Worm (Caenorhabditis elegans) whole organism, mixed stage, embryonic: ENCODE results near the gene Y47D7A.3.

Experiments used
- M03D4.4 ChIP-seq: sonication (generic microtip); optimal IDR thresholded peaks from 2 replicates; lab custom pipeline; 2017; ENCODE audit warnings: mild to moderate bottlenecking, missing genetic modification characterization, missing compliant biosample characterization
- bed-3 ChIP-seq: fragments of 200-800 bp; sonication (Bioruptor generic); optimal IDR thresholded peaks from 3 replicates; lab custom pipeline; 2018; ENCODE audit warnings: mild to moderate bottlenecking, missing genetic modification characterization, moderate library complexity, missing compliant biosample characterization
- blmp-1 ChIP-seq: fragments of 150-350 bp; optimal IDR thresholded peaks from 2 replicates; lab custom pipeline; 2014; ENCODE audit warnings: missing biosample characterization, missing genetic modification characterization
- ceh-39 ChIP-seq: fragments of 150-350 bp; optimal IDR thresholded peaks from 2 replicates; lab custom pipeline; 2014; ENCODE audit warnings: missing biosample characterization, missing genetic modification characterization
- ceh-43 ChIP-seq: fragments of 200-800 bp; sonication (Bioruptor generic); optimal IDR thresholded peaks from 2 replicates; lab custom pipeline; 2018; ENCODE audit warnings: mild to moderate bottlenecking, missing genetic modification characterization, moderate library complexity, missing compliant biosample characterization
- ceh-83 ChIP-seq: fragments of 200-800 bp; sonication (Bioruptor generic); optimal IDR thresholded peaks from 2 replicates; lab custom pipeline; 2018; ENCODE audit warnings: mild to moderate bottlenecking, missing genetic modification characterization, missing compliant biosample characterization
- ces-1 ChIP-seq: fragments of 150-350 bp; optimal IDR thresholded peaks from 2 replicates; lab custom pipeline; 2014; ENCODE audit warnings: missing biosample characterization, missing genetic modification reagents, missing genetic modification characterization
- cnd-1 ChIP-seq: fragments of 200-800 bp; sonication (Bioruptor generic); optimal IDR thresholded peaks from 2 replicates; lab custom pipeline; 2018; ENCODE audit warnings: mild to moderate bottlenecking, missing genetic modification characterization, missing compliant biosample characterization
- drap-1 ChIP-seq: fragments of 200-800 bp; sonication (Bioruptor generic); optimal IDR thresholded peaks from 3 replicates; lab custom pipeline; 2018; ENCODE audit warnings: mild to moderate bottlenecking, missing genetic modification characterization, missing compliant biosample characterization
- elt-1 ChIP-seq: sonication (generic microtip); optimal IDR thresholded peaks from 2 replicates; lab custom pipeline; 2017; ENCODE audit warnings: missing genetic modification characterization, mild to moderate bottlenecking, missing compliant biosample characterization, antibody characterized with exemption, moderate library complexity, borderline replicate concordance; ENCODE audit not compliant: insufficient read depth
- elt-3 ChIP-seq: fragments of 150-350 bp; optimal IDR thresholded peaks from 2 replicates; lab custom pipeline; 2014; ENCODE audit warnings: missing biosample characterization, missing genetic modification characterization
- flh-1 ChIP-seq: fragments of 200-800 bp; sonication (Bioruptor generic); optimal IDR thresholded peaks from 2 replicates; lab custom pipeline; 2018; ENCODE audit warnings: mild to moderate bottlenecking, missing genetic modification characterization, moderate library complexity, missing compliant biosample characterization
- ham-2 ChIP-seq: fragments of 200-800 bp; sonication (Bioruptor generic); optimal IDR thresholded peaks from 2 replicates; lab custom pipeline; 2018; ENCODE audit warnings: mild to moderate bottlenecking, missing genetic modification characterization, missing compliant biosample characterization
- hlh-1 ChIP-seq: fragments of 150-350 bp; optimal IDR thresholded peaks from 2 replicates; lab custom pipeline; 2014; ENCODE audit warnings: missing biosample characterization, missing genetic modification reagents, missing genetic modification characterization
- lin-13 ChIP-seq: fragments of 150-350 bp; optimal IDR thresholded peaks from 2 replicates; lab custom pipeline; 2014; ENCODE audit warnings: missing biosample characterization, missing genetic modification characterization
- lsy-2 ChIP-seq: fragments of 150-350 bp; optimal IDR thresholded peaks from 2 replicates; lab custom pipeline; 2014; ENCODE audit warnings: missing biosample characterization, missing genetic modification characterization
- mab-5 ChIP-seq: fragments of 150-350 bp; optimal IDR thresholded peaks from 2 replicates; lab custom pipeline; 2014; ENCODE audit warnings: missing biosample characterization, missing genetic modification characterization
- mep-1 ChIP-seq: fragments of 150-350 bp; optimal IDR thresholded peaks from 2 replicates; lab custom pipeline; 2017; ENCODE audit warnings: missing biosample characterization, missing genetic modification reagents, missing genetic modification characterization, inconsistent platforms
- nhr-237 ChIP-seq: fragments of 150-350 bp; optimal IDR thresholded peaks from 2 replicates; lab custom pipeline; 2014; ENCODE audit warnings: missing biosample characterization, missing genetic modification characterization
- nhr-28 ChIP-seq: fragments of 150-350 bp; optimal IDR thresholded peaks from 2 replicates; lab custom pipeline; 2014; ENCODE audit warnings: missing biosample characterization, missing genetic modification characterization
- pha-4 ChIP-seq: fragments of 150-350 bp; optimal IDR thresholded peaks from 2 replicates; lab custom pipeline; 2018; ENCODE audit warnings: missing biosample characterization, missing genetic modification reagents, missing genetic modification characterization
- snpc-4 ChIP-seq: fragments of 150-350 bp; optimal IDR thresholded peaks from 2 replicates; lab custom pipeline; 2014; ENCODE audit warnings: missing biosample characterization, missing genetic modification characterization
- sptf-1 ChIP-seq: sonication (generic microtip); optimal IDR thresholded peaks from 2 replicates; lab custom pipeline; 2017; ENCODE audit warnings: mild to moderate bottlenecking, missing genetic modification characterization, moderate library complexity, missing compliant biosample characterization
- tbx-8 ChIP-seq: fragments of 200-800 bp; sonication (Bioruptor generic); optimal IDR thresholded peaks from 2 replicates; lab custom pipeline; 2018; ENCODE audit warnings: mild to moderate bottlenecking, missing genetic modification characterization, moderate library complexity, missing compliant biosample characterization
- unc-120 ChIP-seq: sonication (generic microtip); optimal IDR thresholded peaks from 2 replicates; lab custom pipeline; 2017; ENCODE audit warnings: missing genetic modification characterization, missing compliant biosample characterization; ENCODE audit not compliant: poor library complexity, severe bottlenecking
- unc-62 ChIP-seq: fragments of 150-350 bp; optimal IDR thresholded peaks from 2 replicates; lab custom pipeline; 2014; ENCODE audit warnings: missing biosample characterization, missing genetic modification reagents, missing genetic modification characterization
- zip-8 ChIP-seq: fragments of 150-350 bp; optimal IDR thresholded peaks from 2 replicates; lab custom pipeline; 2014; ENCODE audit warnings: missing biosample characterization, missing genetic modification characterization
- ztf-11 ChIP-seq: fragments of 150-350 bp; optimal IDR thresholded peaks from 2 replicates; lab custom pipeline; 2014; ENCODE audit warnings: missing biosample characterization, missing genetic modification characterization

Gene Y47D7A.3

ce11 chrV:4398127-4398526, 12.6 kb upstream of the Y47D7A.3 start:
- TF ChIP-seq elt-1: no peak

- TF ChIP-seq pha-4 (no peak), tbx-8 (GFP tag; lab: Kevin White, UChicago) (no peak), blmp-1 (no peak), bed-3 (GFP tag; lab: Kevin White, UChicago) (no peak), cnd-1 (tag; lab: Kevin White, UChicago) (no peak), mab-5 (tag; lab: Kevin White, UChicago) (no peak), hlh-1 (no peak), elt-3 (tag; lab: Kevin White, UChicago) (no peak), nhr-28 (tag; lab: Kevin White, UChicago) (no peak), ces-1 (GFP tag; lab: Kevin White, UChicago) (no peak), ztf-11 (no peak), drap-1 (GFP tag; lab: Kevin White, UChicago) (no peak), lsy-2 (tag; lab: Kevin White, UChicago) (no peak), ceh-83 (GFP tag; lab: Kevin White, UChicago) (no peak), unc-62 (GFP tag; lab: Kevin White, UChicago) (no peak), lin-13 (no peak), nhr-237 (tag; lab: Kevin White, UChicago) (no peak), zip-8 (tag; lab: Kevin White, UChicago) (no peak)
Observed at ce11 chrV:4398884-4399283, 11.9 kb upstream of the Y47D7A.3 start.

ce11 chrV:4400118-4400517, 10.6 kb upstream of the Y47D7A.3 start, which contains the start of gene F13A2.4:
Gene F13A2.4, minus strand, starts transcription at chrV:4400218.
- TF ChIP-seq ceh-39 (tag; lab: Kevin White, UChicago): no peak
- TF ChIP-seq ceh-43: no peak
- no peak for TF ChIP-seq sptf-1 (tag; lab: Kevin White, UChicago)
- no peak for TF ChIP-seq mab-5 (tag; lab: Kevin White, UChicago)
- TF ChIP-seq nhr-237 (tag; lab: Kevin White, UChicago): no peak
- TF ChIP-seq hlh-1: no peak
- TF ChIP-seq unc-120 (tag; lab: Kevin White, UChicago): no peak
- no peak for TF ChIP-seq M03D4.4
- no peak for TF ChIP-seq snpc-4 (tag; lab: Kevin White, UChicago)
- TF ChIP-seq blmp-1: no peak
- TF ChIP-seq pha-4: no peak
- no peak for TF ChIP-seq elt-1
- TF ChIP-seq flh-1 (GFP tag; lab: Kevin White, UChicago): no peak
- TF ChIP-seq unc-62 (GFP tag; lab: Kevin White, UChicago): no peak
- no peak for TF ChIP-seq mep-1 (tag; lab: Kevin White, UChicago)

ce11 chrV:4401865-4402264, 8.9 kb upstream of the Y47D7A.3 start, which contains the start of gene F13A2.5:
Gene F13A2.5, minus strand, starts transcription at chrV:4401965.
- TF ChIP-seq elt-3 (tag; lab: Kevin White, UChicago): no peak
- no peak for TF ChIP-seq unc-120 (tag; lab: Kevin White, UChicago)
- TF ChIP-seq ztf-11: no peak
- TF ChIP-seq ceh-43: no peak
- no peak for TF ChIP-seq hlh-1
- TF ChIP-seq ham-2: no peak
- no peak for TF ChIP-seq snpc-4 (tag; lab: Kevin White, UChicago)
- TF ChIP-seq sptf-1 (tag; lab: Kevin White, UChicago): no peak
- TF ChIP-seq ceh-39 (tag; lab: Kevin White, UChicago): no peak
- no peak for TF ChIP-seq M03D4.4
- TF ChIP-seq, all 35 proteins: peak for 0

ce11 chrV:4407519-4407918, 3.2 kb upstream of the Y47D7A.3 start, which contains the start of gene nhr-118:
Gene nhr-118, plus strand, starts transcription at chrV:4407819.
- no peak for TF ChIP-seq flh-1 (GFP tag; lab: Kevin White, UChicago)
- TF ChIP-seq, all 35 proteins: peak for 0

- TF ChIP-seq ceh-83 (GFP tag; lab: Kevin White, UChicago) (no peak), mep-1 (tag; lab: Kevin White, UChicago) (no peak), elt-1 (no peak)
Observed at ce11 chrV:4411714-4412113, 971 bp downstream of the Y47D7A.3 start, which contains the start of gene Y47D7A.17. Gene Y47D7A.17, minus strand, starts transcription at chrV:4411814.
